Worm (Caenorhabditis elegans) whole organism, L1 larva: ENCODE results near the gene T13C2.2.

Experiments used
- C04F5.9 ChIP-seq: sonication (generic microtip); optimal IDR thresholded peaks from 2 replicates; lab custom pipeline; 2016; ENCODE audit warnings: missing genetic modification characterization, missing compliant biosample characterization
- C16A3.4 ChIP-seq: fragments of 150-350 bp; optimal IDR thresholded peaks from 2 replicates; lab custom pipeline; 2014; ENCODE audit warnings: missing biosample characterization, missing genetic modification characterization
- Y116A8C.19 ChIP-seq: sonication (generic microtip); optimal IDR thresholded peaks from 2 replicates; lab custom pipeline; 2016; ENCODE audit warnings: missing compliant biosample characterization, missing genetic modification characterization, borderline replicate concordance
- aha-1 ChIP-seq: fragments of 150-350 bp; optimal IDR thresholded peaks from 2 replicates; lab custom pipeline; 2014; ENCODE audit warnings: missing biosample characterization, missing genetic modification characterization
- blmp-1 ChIP-seq: fragments of 150-350 bp; optimal IDR thresholded peaks from 2 replicates; lab custom pipeline; 2014; ENCODE audit warnings: missing biosample characterization, missing genetic modification characterization
- ceh-63 ChIP-seq: fragments of 200-800 bp; sonication (Bioruptor generic); optimal IDR thresholded peaks from 2 replicates; lab custom pipeline; 2018; ENCODE audit warnings: mild to moderate bottlenecking, missing genetic modification characterization, missing compliant biosample characterization
- ceh-8 ChIP-seq: fragments of 200-800 bp; sonication (Bioruptor generic); optimal IDR thresholded peaks from 2 replicates; lab custom pipeline; 2018; ENCODE audit warnings: mild to moderate bottlenecking, missing genetic modification characterization, moderate library complexity, missing compliant biosample characterization
- ceh-82 ChIP-seq, 3 experiments: fragments of 150-350 bp in 1 of 3; sonication (generic microtip) in 2 of 3; optimal IDR thresholded peaks; 2 replicates each; lab custom pipeline; 2014 to 2017; ENCODE audit warnings: missing biosample characterization in 3 of 3, missing genetic modification characterization in 3 of 3
- ceh-88 ChIP-seq: fragments of 200-800 bp; sonication (Bioruptor generic); IDR thresholded peaks from 2 replicates; pipeline ENCODE4 v1.3.6; 2022; ENCODE audit warnings: missing genetic modification characterization, missing compliant biosample characterization
- dsc-1 ChIP-seq: sonication (generic microtip); optimal IDR thresholded peaks from 2 replicates; lab custom pipeline; 2016; ENCODE audit warnings: mild to moderate bottlenecking, missing genetic modification characterization, missing compliant biosample characterization
- egl-13 ChIP-seq: sonication (generic microtip); optimal IDR thresholded peaks from 2 replicates; lab custom pipeline; 2016; ENCODE audit warnings: missing genotype, missing genetic modification reagents, missing genetic modification characterization, missing compliant biosample characterization
- fkh-10 ChIP-seq: sonication (generic microtip); optimal IDR thresholded peaks from 2 replicates; lab custom pipeline; 2017; ENCODE audit warnings: missing biosample characterization, missing genetic modification reagents, missing genetic modification characterization
- fkh-4 ChIP-seq: sonication (generic microtip); optimal IDR thresholded peaks from 2 replicates; lab custom pipeline; 2016; ENCODE audit warnings: missing compliant biosample characterization, missing genetic modification characterization, borderline replicate concordance
- fkh-8 ChIP-seq: sonication (generic microtip); optimal IDR thresholded peaks from 2 replicates; lab custom pipeline; 2016; ENCODE audit warnings: mild to moderate bottlenecking, missing genetic modification characterization, missing compliant biosample characterization
- fos-1 ChIP-seq: fragments of 150-350 bp; optimal IDR thresholded peaks from 2 replicates; lab custom pipeline; 2014; ENCODE audit warnings: missing biosample characterization, missing genetic modification characterization
- grh-1 ChIP-seq: fragments of 200-800 bp; sonication (Bioruptor generic); IDR thresholded peaks from 2 replicates; pipeline ENCODE4 v1.3.6; 2022; ENCODE audit warnings: missing genetic modification reagents, missing genetic modification characterization, missing compliant biosample characterization
- irx-1 ChIP-seq: sonication (generic microtip); optimal IDR thresholded peaks from 2 replicates; lab custom pipeline; 2016; ENCODE audit warnings: missing genetic modification characterization, missing compliant biosample characterization
- isw-1 ChIP-seq: fragments of 200-800 bp; sonication (Bioruptor generic); IDR thresholded peaks from 2 replicates; pipeline ENCODE4 v1.3.6; 2022; ENCODE audit warnings: missing genetic modification characterization, missing compliant biosample characterization
- lin-13 ChIP-seq: fragments of 150-350 bp; optimal IDR thresholded peaks from 2 replicates; lab custom pipeline; 2014; ENCODE audit warnings: missing biosample characterization, missing genetic modification reagents, missing genetic modification characterization
- lin-15B ChIP-seq: fragments of 150-350 bp; sonication (generic microtip); optimal IDR thresholded peaks from 3 replicates; lab custom pipeline; 2014; ENCODE audit warnings: missing biosample characterization, missing genetic modification characterization
- lin-35 ChIP-seq, 2 experiments: fragments of 150-350 bp; optimal IDR thresholded peaks; 2 replicates each; lab custom pipeline; 2014; ENCODE audit warnings: missing biosample characterization in 2 of 2, missing genetic modification characterization in 2 of 2, missing genetic modification reagents in 2 of 2
- lir-3 ChIP-seq: sonication (generic microtip); optimal IDR thresholded peaks from 2 replicates; lab custom pipeline; 2016; ENCODE audit warnings: mild to moderate bottlenecking, missing genetic modification characterization, moderate library complexity, missing compliant biosample characterization; ENCODE audit not compliant: poor library complexity
- lsy-2 ChIP-seq, 2 experiments: fragments of 150-350 bp; optimal IDR thresholded peaks; 2 replicates each; lab custom pipeline; 2014; ENCODE audit warnings: missing biosample characterization in 2 of 2, missing genetic modification characterization in 2 of 2
- mab-9 ChIP-seq: fragments of 200-800 bp; sonication (Bioruptor generic); IDR thresholded peaks from 2 replicates; pipeline ENCODE4 v1.3.6; 2022; ENCODE audit warnings: missing genetic modification reagents, missing genetic modification characterization, missing compliant biosample characterization
- nhr-12 ChIP-seq: sonication (generic microtip); optimal IDR thresholded peaks from 2 replicates; lab custom pipeline; 2017; ENCODE audit warnings: missing biosample characterization, missing genetic modification characterization
- nhr-237 ChIP-seq: fragments of 150-350 bp; optimal IDR thresholded peaks from 2 replicates; lab custom pipeline; 2014; ENCODE audit warnings: missing biosample characterization, missing genetic modification characterization
- nhr-28 ChIP-seq: fragments of 150-350 bp; optimal IDR thresholded peaks from 2 replicates; lab custom pipeline; 2014; ENCODE audit warnings: missing biosample characterization, missing genetic modification characterization
- nhr-47 ChIP-seq: sonication (generic microtip); optimal IDR thresholded peaks from 2 replicates; lab custom pipeline; 2016; ENCODE audit warnings: mild to moderate bottlenecking, missing genetic modification characterization, moderate library complexity, missing compliant biosample characterization
- nhr-71 ChIP-seq: sonication (generic microtip); optimal IDR thresholded peaks from 2 replicates; lab custom pipeline; 2016; ENCODE audit warnings: mild to moderate bottlenecking, missing genetic modification characterization, moderate library complexity, missing compliant biosample characterization
- nhr-84 ChIP-seq: sonication (generic microtip); optimal IDR thresholded peaks from 2 replicates; lab custom pipeline; 2017; ENCODE audit warnings: missing biosample characterization, missing genetic modification characterization
- nhr-85 ChIP-seq: sonication (generic microtip); peaks from one replicate; lab custom pipeline; 2016; ENCODE audit warnings: missing genetic modification characterization, inconsistent platforms, missing compliant biosample characterization
- nhr-90 ChIP-seq: sonication (generic microtip); optimal IDR thresholded peaks from 2 replicates; lab custom pipeline; 2016; ENCODE audit warnings: mild to moderate bottlenecking, missing genetic modification characterization, missing compliant biosample characterization; ENCODE audit not compliant: poor library complexity
- rnt-1 ChIP-seq: sonication (generic microtip); optimal IDR thresholded peaks from 2 replicates; lab custom pipeline; 2016; ENCODE audit warnings: mild to moderate bottlenecking, missing genetic modification characterization, moderate library complexity, missing compliant biosample characterization
- sox-4 ChIP-seq: sonication (generic microtip); optimal IDR thresholded peaks from 2 replicates; lab custom pipeline; 2016; ENCODE audit warnings: missing genetic modification characterization, missing compliant biosample characterization
- sup-37 ChIP-seq: fragments of 200-800 bp; sonication (Bioruptor generic); optimal IDR thresholded peaks from 2 replicates; lab custom pipeline; 2018; ENCODE audit warnings: mild to moderate bottlenecking, missing genetic modification characterization, missing compliant biosample characterization
- swsn-7 ChIP-seq: sonication (generic microtip); optimal IDR thresholded peaks from 2 replicates; lab custom pipeline; 2016; ENCODE audit warnings: missing genetic modification characterization, missing compliant biosample characterization
- tbx-2 ChIP-seq: sonication (generic microtip); optimal IDR thresholded peaks from 2 replicates; lab custom pipeline; 2016; ENCODE audit warnings: missing genetic modification characterization, missing compliant biosample characterization
- unc-130 ChIP-seq: fragments of 150-350 bp; optimal IDR thresholded peaks from 2 replicates; lab custom pipeline; 2017; ENCODE audit warnings: missing biosample characterization, missing genetic modification characterization, inconsistent platforms
- unc-62 ChIP-seq: fragments of 150-350 bp; optimal IDR thresholded peaks from 2 replicates; lab custom pipeline; 2014; ENCODE audit warnings: missing biosample characterization, missing genetic modification reagents, missing genetic modification characterization
- unc-86 ChIP-seq: sonication (generic microtip); optimal IDR thresholded peaks from 2 replicates; lab custom pipeline; 2016; ENCODE audit warnings: missing genetic modification characterization, missing compliant biosample characterization
- vab-15 ChIP-seq: sonication (generic microtip); optimal IDR thresholded peaks from 2 replicates; lab custom pipeline; 2017; ENCODE audit warnings: missing genotype, mild to moderate bottlenecking, missing genetic modification characterization, missing compliant biosample characterization
- zag-1 ChIP-seq: fragments of 150-350 bp; optimal IDR thresholded peaks from 2 replicates; lab custom pipeline; 2014; ENCODE audit warnings: missing biosample characterization, missing genetic modification characterization
- zip-4 ChIP-seq: fragments of 200-800 bp; sonication (Bioruptor generic); optimal IDR thresholded peaks from 2 replicates; lab custom pipeline; 2018; ENCODE audit warnings: mild to moderate bottlenecking, missing genetic modification characterization, moderate library complexity, missing compliant biosample characterization

T13C2.2 gene

DNA sequence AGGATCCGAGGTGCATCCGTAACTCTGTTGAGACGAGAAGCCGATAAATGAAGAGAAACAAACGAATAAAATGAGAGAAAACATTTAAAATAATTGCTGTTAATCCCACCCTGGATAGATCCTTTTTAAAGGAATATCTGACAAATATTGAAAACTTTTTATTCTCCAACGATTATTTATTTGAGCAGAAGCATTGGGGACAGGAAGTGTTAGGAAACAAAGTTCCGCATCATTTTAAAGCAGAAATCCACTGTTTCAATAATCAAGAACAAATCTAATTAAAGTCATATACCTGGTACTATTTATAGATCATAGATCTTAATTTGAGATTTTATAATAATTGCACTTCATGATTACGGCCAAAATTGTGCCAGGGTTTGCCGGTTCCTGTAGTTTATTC, 41.1 kb upstream of the T13C2.2 start, which contains the start of gene F41G3.20:
TSS of gene F41G3.20 (minus strand) at position 101 of the 400 bp plus-strand sequence.
- TF ChIP-seq aha-1 (no peak), nhr-12 (tag; lab: Kevin White, UChicago) (no peak), ceh-82 (tag; optimal IDR thresholded peaks at IDR 0.05; lab: Kevin White, UChicago) (no peak), nhr-85 (tag; lab: Kevin White, UChicago) (no peak), isw-1 (GFP tag; lab: Robert Waterston, UW) (no peak)

DNA sequence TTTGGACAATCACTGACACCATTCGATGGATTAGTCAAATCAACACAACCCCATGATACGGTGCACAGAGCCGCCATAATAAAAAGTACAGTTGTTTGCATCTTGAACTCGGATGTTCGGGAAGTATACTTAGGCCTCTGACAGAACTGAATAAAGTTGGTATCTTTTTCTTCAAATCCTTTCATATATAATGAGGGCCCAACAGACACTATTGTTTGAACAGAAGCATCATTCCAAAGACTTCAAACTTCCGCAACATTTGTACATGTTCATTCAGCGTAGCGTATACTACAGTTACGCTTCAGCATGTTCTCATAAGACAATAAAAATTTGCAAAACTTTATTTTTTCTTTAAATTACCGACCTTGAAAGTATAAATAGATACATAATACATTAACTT, 40.0 kb upstream of the T13C2.2 start, which contains the start of gene F41G3.19:
TSS of gene F41G3.19 (minus strand) at position 101 of the 400 bp plus-strand sequence.
- no peak for TF ChIP-seq nhr-90
- TF ChIP-seq nhr-85 (tag; lab: Kevin White, UChicago) = no peak
- TF ChIP-seq unc-86 (tag; lab: Kevin White, UChicago) = no peak
- no peak for TF ChIP-seq tbx-2 (tag; lab: Kevin White, UChicago)
- TF ChIP-seq mab-9 = no peak
- TF ChIP-seq irx-1 = no peak
- TF ChIP-seq nhr-84 = no peak
- TF ChIP-seq, all 84 proteins: peak for 0

ce11 chrII:6752850-6753249, 39.1 kb upstream of the T13C2.2 start, which contains the start of gene F41G3.21:
Gene F41G3.21, minus strand, starts transcription at chrII:6752950.
- TF ChIP-seq nhr-90 (no peak), nhr-71 (tag; lab: Kevin White, UChicago) (no peak), unc-62 (GFP tag; lab: Kevin White, UChicago) (no peak), lsy-2 (tag; optimal IDR thresholded peaks at IDR 0.05; lab: Kevin White, UChicago) (no peak), isw-1 (GFP tag; lab: Robert Waterston, UW) (no peak), fkh-10 (GFP tag; lab: Kevin White, UChicago) (no peak), zag-1 (tag; lab: Kevin White, UChicago) (no peak), rnt-1 (tag; lab: Kevin White, UChicago) (no peak), vab-15 (tag; lab: Kevin White, UChicago) (no peak), ceh-63 (no peak), lin-15B (tag; lab: Kevin White, UChicago) (no peak), blmp-1 (tag; lab: Kevin White, UChicago) (no peak)

- TF ChIP-seq fos-1 (tag; lab: Kevin White, UChicago) = no peak
- TF ChIP-seq sox-4 (tag; lab: Kevin White, UChicago) = no peak
- no peak for TF ChIP-seq egl-13 (tag; lab: Kevin White, UChicago)
- no peak for TF ChIP-seq ceh-88 (GFP tag; lab: Robert Waterston, UW)
- no peak for TF ChIP-seq blmp-1 (tag; lab: Kevin White, UChicago)
- no peak for TF ChIP-seq dsc-1
- TF ChIP-seq lin-13 = no peak
- TF ChIP-seq tbx-2 (tag; lab: Kevin White, UChicago) = no peak
- no peak for TF ChIP-seq vab-15 (tag; lab: Kevin White, UChicago)
- no peak for TF ChIP-seq nhr-90
Observed at ce11 chrII:6754671-6755224, 37.2 kb upstream of the T13C2.2 start, which contains the start of the genes srx-95 and fis-1. Gene srx-95, minus strand, starts transcription at chrII:6754771. Gene fis-1, plus strand, starts transcription at chrII:6755174.

DNA sequence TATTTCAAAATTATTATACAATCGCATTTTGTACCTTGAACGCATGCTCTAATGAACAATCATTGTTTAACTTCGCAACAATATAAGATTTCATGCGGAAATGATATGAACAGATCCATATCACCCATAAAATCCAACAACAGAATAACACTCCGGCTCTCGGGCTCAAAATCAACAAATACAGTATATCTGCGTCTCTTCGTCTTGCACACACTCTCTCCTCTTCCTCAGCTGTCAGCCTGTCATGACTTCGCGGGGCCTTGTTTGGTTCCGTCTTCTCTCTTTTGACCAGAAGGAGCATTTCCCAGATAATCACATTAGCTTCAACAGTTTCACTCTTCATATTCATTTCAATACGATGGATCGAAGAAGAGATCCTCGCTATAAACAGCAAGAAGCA, 35.8 kb upstream of the T13C2.2 start, which contains the start of gene F41G3.3:
TSS of gene F41G3.3 (plus strand) at position 301 of the 400 bp plus-strand sequence.
- TF ChIP-seq fkh-4 (tag; lab: Kevin White, UChicago) (no peak), ceh-88 (GFP tag; lab: Robert Waterston, UW) (no peak), fkh-8 (tag; lab: Kevin White, UChicago) (no peak), fos-1 (tag; lab: Kevin White, UChicago) (no peak), zip-4 (GFP tag; lab: Kevin White, UChicago) (no peak), nhr-28 (tag; lab: Kevin White, UChicago) (no peak), sup-37 (GFP tag; lab: Kevin White, UChicago) (no peak), nhr-237 (tag; lab: Kevin White, UChicago) (no peak), nhr-84 (no peak), rnt-1 (tag; lab: Kevin White, UChicago) (no peak), C16A3.4 (tag; lab: Kevin White, UChicago) (no peak), grh-1 (GFP tag; lab: Robert Waterston, UW) (no peak), lir-3 (tag; lab: Kevin White, UChicago) (no peak), unc-130 (tag; lab: Kevin White, UChicago) (no peak), ceh-8 (GFP tag; lab: Kevin White, UChicago) (no peak), lin-35 (GFP tag; optimal IDR thresholded peaks at IDR 0.05; lab: Kevin White, UChicago) (no peak), C04F5.9 (tag; lab: Kevin White, UChicago) (no peak), swsn-7 (tag; lab: Kevin White, UChicago) (no peak), Y116A8C.19 (no peak), nhr-47 (tag; lab: Kevin White, UChicago) (no peak)
- TF ChIP-seq, all 84 proteins: peak for 0
